Worm (Caenorhabditis elegans): ENCODE results near the gene inso-1.

inso-1 gene

DNA sequence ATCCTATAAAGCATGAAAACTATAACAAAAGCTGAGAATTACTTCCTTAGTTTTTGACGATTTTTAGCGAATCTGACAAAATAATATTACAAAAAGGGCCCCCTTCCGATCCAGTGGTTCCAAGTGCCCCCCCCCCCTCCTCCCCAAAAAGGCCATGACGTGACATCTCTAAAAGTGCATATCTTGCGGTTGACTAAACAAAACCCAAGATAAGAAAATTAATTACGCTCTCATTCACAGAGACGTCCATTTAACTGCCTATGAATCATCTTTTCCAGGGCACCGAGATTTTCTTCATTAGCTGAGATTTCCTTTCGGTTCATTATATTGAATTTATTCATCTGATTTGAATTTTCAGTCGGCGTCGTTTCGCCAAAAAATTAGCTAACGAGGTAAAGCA, at the start of gene inso-1:
Gene inso-1, plus strand, starts transcription at position 301 of the 400 bp plus-strand sequence.
- TF ChIP-seq hpl-2 (GFP tag; optimal IDR thresholded peaks at IDR 0.05) (no peak), efl-1 (optimal IDR thresholded peaks at IDR 0.05) (no peak), efl-1 (GFP tag; optimal IDR thresholded peaks at IDR 0.05 in 1 of 2) (no peak), lin-14 (GFP tag; optimal IDR thresholded peaks at IDR 0.05) (peak; percentile 18), C04F5.9 (tag; optimal IDR thresholded peaks at IDR 0.05) (no peak), nhr-19 (GFP tag; conservative IDR thresholded peaks at IDR 0.05) (no peak), mef-2 (tag; optimal IDR thresholded peaks at IDR 0.05) (no peak), isw-1 (GFP tag; IDR thresholded peaks at IDR 0.05) (no peak), fkh-8 (tag; optimal IDR thresholded peaks at IDR 0.05) (peak; percentile 16), fos-1 (tag; optimal IDR thresholded peaks at IDR 0.05) (no peak), efl-3 (GFP tag; optimal IDR thresholded peaks at IDR 0.05) (no peak)

DNA sequence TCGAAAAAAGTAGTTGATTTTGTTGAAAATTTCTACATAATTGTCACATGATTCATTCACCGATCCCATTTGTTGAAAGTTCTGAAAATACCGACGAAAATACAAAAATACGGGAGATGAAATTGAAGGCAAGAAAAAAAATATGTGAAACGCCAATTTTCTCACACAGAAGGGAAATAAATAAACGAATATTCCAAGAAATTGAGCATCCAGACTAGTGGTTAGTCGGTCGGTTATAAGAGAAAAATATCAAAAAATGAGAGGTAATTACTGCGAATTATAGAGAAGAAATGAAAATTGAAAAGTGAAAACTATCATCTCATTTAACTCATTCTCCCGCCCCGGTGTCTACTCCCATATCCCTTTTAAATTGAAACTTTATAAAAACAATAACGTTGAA, 44.4 kb upstream of the inso-1 start, which contains the start of gene npr-11:
Gene npr-11, minus strand, starts transcription at position 101 of the 400 bp plus-strand sequence.
- no peak for TF ChIP-seq nhr-84 (tag; optimal IDR thresholded peaks at IDR 0.05)
- no peak for TF ChIP-seq efl-1 (optimal IDR thresholded peaks at IDR 0.05)
- TF ChIP-seq efl-1 (GFP tag; optimal IDR thresholded peaks at IDR 0.05 in 1 of 2) = peak in 1 of 2 experiments; percentile 64
- no peak for TF ChIP-seq swsn-7 (tag; optimal IDR thresholded peaks at IDR 0.05)

DNA sequence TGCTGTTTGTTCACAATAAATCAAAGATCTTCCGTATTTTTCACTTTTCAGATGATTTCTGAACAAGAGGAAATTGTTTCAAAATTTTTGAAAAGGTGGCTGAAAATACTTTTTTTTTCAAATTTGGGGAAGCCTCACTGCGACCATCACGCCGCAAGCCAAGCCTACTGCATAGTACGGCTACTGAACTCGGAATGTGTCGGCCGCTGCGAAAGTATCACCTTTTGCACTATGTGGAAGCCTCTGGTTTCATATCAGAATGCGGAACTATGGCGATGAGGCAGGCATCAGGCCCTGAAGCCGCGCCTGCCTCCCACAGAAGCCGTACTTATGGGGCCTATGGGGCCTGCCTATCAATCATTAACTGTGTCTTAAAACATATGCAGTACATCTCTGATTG, 42.3 kb upstream of the inso-1 start:
- TF ChIP-seq hlh-4 (tag; optimal IDR thresholded peaks at IDR 0.05) (no peak), aly-2 (tag; optimal IDR thresholded peaks at IDR 0.05) (no peak), ets-5 (GFP tag; IDR thresholded peaks at IDR 0.05) (no peak), skn-1 (tag; optimal IDR thresholded peaks at IDR 0.05) (no peak), nhr-20 (tag; optimal IDR thresholded peaks at IDR 0.05) (no peak), unc-62 (GFP tag; optimal IDR thresholded peaks at IDR 0.05) (no peak), nhr-71 (tag; optimal IDR thresholded peaks at IDR 0.05) (no peak), nhr-237 (tag; optimal IDR thresholded peaks at IDR 0.05) (no peak), lir-3 (tag; optimal IDR thresholded peaks at IDR 0.05; ENCODE audit: poor library complexity) (no peak), nhr-11 (tag; optimal IDR thresholded peaks at IDR 0.05) (no peak), pqm-1 (tag; optimal IDR thresholded peaks at IDR 0.05) (no peak), ztf-11 (tag; optimal IDR thresholded peaks at IDR 0.05) (no peak), ztf-4 (tag; optimal IDR thresholded peaks at IDR 0.05) (no peak), mef-2 (tag; optimal IDR thresholded peaks at IDR 0.05) (no peak), nhr-85 (tag) (no peak), ces-1 (GFP tag; optimal IDR thresholded peaks at IDR 0.05) (no peak), C34B4.2 (tag; optimal IDR thresholded peaks at IDR 0.05) (no peak)

DNA sequence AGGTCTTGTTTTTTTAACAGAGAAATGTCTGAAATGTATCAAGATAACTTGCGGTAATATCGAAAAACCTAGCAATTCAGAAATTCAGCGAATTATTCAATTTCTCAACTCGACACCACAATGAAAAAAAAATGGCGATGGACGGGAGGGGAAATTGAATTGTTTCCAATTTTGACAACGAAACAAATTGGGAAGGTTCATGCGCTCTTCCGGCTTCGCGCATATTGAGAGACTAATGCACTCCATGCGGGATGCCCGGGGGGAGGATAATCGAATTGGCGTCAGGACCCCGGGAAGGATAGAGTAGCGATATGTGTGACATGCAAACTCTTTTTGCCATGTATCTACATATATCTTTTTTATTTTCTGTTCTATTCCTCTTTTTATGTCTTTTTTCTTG, 34.6 kb upstream of the inso-1 start:
- peak; percentile 35 for TF ChIP-seq nhr-47 (tag; optimal IDR thresholded peaks at IDR 0.05)
- peak; percentile 90 for TF ChIP-seq lin-14 (GFP tag; optimal IDR thresholded peaks at IDR 0.05)
- no peak for TF ChIP-seq elt-3 (tag; optimal IDR thresholded peaks at IDR 0.05)
- peak; percentile 57 for TF ChIP-seq ces-1 (GFP tag; optimal IDR thresholded peaks at IDR 0.05)
- TF ChIP-seq fos-1 (tag; optimal IDR thresholded peaks at IDR 0.05) = no peak
- TF ChIP-seq nhr-71 (tag; optimal IDR thresholded peaks at IDR 0.05) = peak; percentile 36
- TF ChIP-seq ceh-8 (GFP tag; optimal IDR thresholded peaks at IDR 0.05) = peak; percentile 9
- TF ChIP-seq tbx-2 (tag; optimal IDR thresholded peaks at IDR 0.05) = peak; percentile 60

DNA sequence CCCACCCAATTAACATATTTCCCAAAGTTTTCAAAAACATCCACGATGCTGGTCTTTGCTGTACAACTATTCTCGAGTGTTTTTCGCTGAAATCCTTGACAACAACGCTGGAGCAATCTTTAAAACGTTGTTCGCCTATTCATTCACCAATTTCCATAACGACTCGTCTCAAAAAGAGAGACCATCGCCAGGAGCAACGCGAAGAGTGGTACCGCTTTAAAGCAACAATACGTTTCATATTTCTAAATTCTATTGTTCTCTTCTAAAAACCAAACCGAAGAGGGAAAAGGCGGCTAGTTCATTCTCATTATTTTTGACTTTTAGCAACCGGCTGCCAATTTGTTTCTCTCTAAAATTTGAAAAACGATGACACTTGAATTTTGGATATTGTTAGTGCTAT, 29.4 kb upstream of the inso-1 start, which contains the start of gene C25G6.1:
Gene C25G6.1, plus strand, starts transcription at position 301 of the 400 bp plus-strand sequence.
- TF ChIP-seq unc-130 (tag; optimal IDR thresholded peaks at IDR 0.05) (no peak), lin-13 (GFP tag; optimal IDR thresholded peaks at IDR 0.05) (no peak), ceh-88 (GFP tag; IDR thresholded peaks at IDR 0.05) (no peak), aha-1 (tag; optimal IDR thresholded peaks at IDR 0.05) (no peak), zag-1 (tag; optimal IDR thresholded peaks at IDR 0.05) (no peak), ceh-90 (tag; optimal IDR thresholded peaks at IDR 0.05) (no peak), nhr-71 (tag; optimal IDR thresholded peaks at IDR 0.05) (no peak), lsy-2 (tag; optimal IDR thresholded peaks at IDR 0.05) (no peak), nhr-11 (tag; optimal IDR thresholded peaks at IDR 0.05) (no peak), sup-37 (GFP tag; optimal IDR thresholded peaks at IDR 0.05) (no peak), tbx-2 (tag; optimal IDR thresholded peaks at IDR 0.05) (no peak), grh-1 (GFP tag; IDR thresholded peaks at IDR 0.05) (no peak), fos-1 (tag; optimal IDR thresholded peaks at IDR 0.05) (no peak), ets-5 (GFP tag; IDR thresholded peaks at IDR 0.05) (no peak), alr-1 (tag; optimal IDR thresholded peaks at IDR 0.05; ENCODE audit: borderline replicate concordance) (no peak), sox-4 (tag; optimal IDR thresholded peaks at IDR 0.05) (no peak)

All from whole organism, L1 larva.